Worm (Caenorhabditis elegans) whole organism, L4 larva: ENCODE measurements around the gene F46G10.1.

Experiments
- dve-1 ChIP-seq: sonication (generic microtip); optimal IDR thresholded peaks from 2 replicates; lab custom pipeline; 2017; ENCODE audit warnings: antibody characterized with exemption, mild to moderate bottlenecking, missing genetic modification characterization, missing compliant biosample characterization; ENCODE audit not compliant: insufficient read depth
- unc-62 ChIP-seq, 3 experiments: fragments of 150-350 bp in 1 of 3; sonication (generic microtip); optimal IDR thresholded peaks in 2 of 3; peaks in 1 of 3; 1 replicate in 1 of 3; 2 replicates in 2 of 3; lab custom pipeline; 2014 to 2017; ENCODE audit warnings: missing biosample characterization in 3 of 3, missing genetic modification characterization in 3 of 3, missing genetic modification reagents in 3 of 3, missing genotype in 1 of 3

DNA sequence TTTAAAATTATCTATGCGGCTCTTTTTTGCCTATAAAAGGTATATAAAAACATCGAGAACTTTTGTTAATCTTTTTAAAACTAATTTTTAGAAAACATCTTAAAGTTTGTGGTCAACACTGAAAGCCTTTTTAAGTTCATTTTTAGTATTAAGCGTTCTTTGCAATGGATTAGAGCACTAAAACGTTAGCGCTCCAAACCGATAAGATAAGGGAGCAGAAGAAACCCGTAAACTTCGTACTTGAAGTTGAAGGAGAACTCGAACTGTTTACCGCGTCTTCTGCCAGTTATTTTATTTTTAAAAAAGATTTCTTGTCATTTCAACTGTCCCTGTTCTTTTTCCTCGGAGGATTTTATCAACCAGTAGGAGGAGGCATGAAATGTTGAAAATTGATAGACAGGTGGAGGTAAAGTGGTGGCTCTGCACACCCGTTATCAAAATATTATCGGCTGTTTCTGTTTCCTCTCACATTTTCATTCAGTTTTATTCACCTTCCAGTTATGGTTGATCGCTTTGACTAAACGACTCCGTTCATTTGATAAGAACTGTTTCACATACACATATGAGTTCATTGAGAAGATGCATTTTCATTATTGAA is 27.6 kb upstream of the F46G10.1 start:
- TF ChIP-seq unc-62 (GFP tag; optimal IDR thresholded peaks at IDR 0.05 in 1 of 2; lab: Kevin White, UChicago): no peak
- TF ChIP-seq unc-62 (tag; optimal IDR thresholded peaks at IDR 0.05; lab: Kevin White, UChicago): no peak
- TF ChIP-seq dve-1 (tag; lab: Kevin White, UChicago): peak; percentile 72
